Worm (Caenorhabditis elegans) whole organism, young adult: Measurements from ENCODE around the gene M03F8.1.

Experiments
- F22D6.2 ChIP-seq: sonication (generic microtip); optimal IDR thresholded peaks from 2 replicates; lab custom pipeline; 2016; ENCODE audit warnings: mild to moderate bottlenecking, missing genetic modification characterization, missing compliant biosample characterization
- ama-1 ChIP-seq, 3 experiments: fragments of 150-350 bp in 1 of 3; sonication (generic microtip) in 2 of 3; optimal IDR thresholded peaks; 2 replicates each; lab custom pipeline; 2014 to 2018; ENCODE audit warnings: missing biosample characterization in 2 of 3, missing genetic modification characterization in 2 of 3, missing genetic modification reagents in 2 of 3
- athp-1 ChIP-seq: sonication (generic microtip); optimal IDR thresholded peaks from 2 replicates; lab custom pipeline; 2017; ENCODE audit warnings: mild to moderate bottlenecking, missing genetic modification characterization, missing compliant biosample characterization
- attf-5 ChIP-seq: fragments of 200-800 bp; sonication (Bioruptor generic); optimal IDR thresholded peaks from 2 replicates; lab custom pipeline; 2018; ENCODE audit warnings: mild to moderate bottlenecking, missing genetic modification characterization, missing compliant biosample characterization
- dpl-1 ChIP-seq: fragments of 150-350 bp; optimal IDR thresholded peaks from 2 replicates; lab custom pipeline; 2014; ENCODE audit warnings: missing biosample characterization, missing genetic modification reagents, missing genetic modification characterization
- nhr-90 ChIP-seq: sonication (generic microtip); optimal IDR thresholded peaks from 2 replicates; lab custom pipeline; 2016; ENCODE audit warnings: missing genotype, mild to moderate bottlenecking, missing genetic modification characterization, missing compliant biosample characterization

DNA sequence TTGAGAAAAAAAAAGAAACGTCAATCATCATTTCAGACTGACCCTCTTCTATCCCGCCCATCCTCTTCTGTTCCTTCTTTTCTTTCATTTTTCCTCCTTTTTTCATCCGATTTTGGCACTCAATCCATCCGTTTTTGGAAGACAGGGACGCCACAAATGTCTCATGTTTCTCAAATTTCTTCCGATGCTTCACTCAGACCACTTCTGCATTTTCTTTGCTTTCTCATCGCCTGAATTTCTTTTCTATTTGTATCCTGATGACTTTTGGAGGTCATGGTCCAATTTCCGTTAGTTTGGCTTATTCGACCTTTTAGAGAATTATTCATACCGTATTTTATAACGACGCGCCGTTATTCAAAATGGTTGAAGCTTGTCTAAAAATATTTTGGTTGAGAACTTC lies 21.3 kb downstream of the M03F8.1 start:
- no peak for TF ChIP-seq attf-5 (GFP tag; lab: Kevin White, UChicago)
- no peak for TF ChIP-seq ama-1 (optimal IDR thresholded peaks at IDR 0.05; lab: Kevin White, UChicago)
- TF ChIP-seq ama-1 (GFP tag; optimal IDR thresholded peaks at IDR 0.05; lab: Kevin White, UChicago): no peak
- no peak for TF ChIP-seq dpl-1 (GFP tag; lab: Kevin White, UChicago)
- TF ChIP-seq F22D6.2: no peak
- no peak for TF ChIP-seq nhr-90
- no peak for TF ChIP-seq athp-1
